Fruit fly (Drosophila melanogaster): ENCODE data around the gene CG1806.

Gene CG1806

dm6 chrX:12006678-12007441 is at the start of gene CG1806:
TSS of gene CG1806 (plus strand) at chrX:12007176.
- TF ChIP-seq nau (GFP tag; optimal IDR thresholded peaks at IDR 0.05) (peak; percentile 0), CG9727 (GFP tag; optimal IDR thresholded peaks at IDR 0.05) (no peak), pros (GFP tag; optimal IDR thresholded peaks at IDR 0.05) (no peak), sna (GFP tag; IDR thresholded peaks at IDR 0.05; ENCODE audit: partially characterized antibody) (0 out of 2 replicates have a peak, but pooled peaks have one; percentile 33), tup (GFP tag; optimal IDR thresholded peaks at IDR 0.05) (no peak), Blimp-1 (GFP tag; optimal IDR thresholded peaks at IDR 0.05) (no peak), CG32532 (GFP tag; IDR thresholded peaks at IDR 0.05) (peak; percentile 65; the same call in 1 of the 2 replicates), gce (GFP tag; IDR thresholded peaks at IDR 0.05) (peak; percentile 28; the same call in 1 of the 3 replicates), CG18262 (tag; optimal IDR thresholded peaks at IDR 0.05) (no peak), Dll (GFP tag; IDR thresholded peaks at IDR 0.05; ENCODE audit: partially characterized antibody) (0 out of 4 replicates have a peak, but pooled peaks have one; percentile 51), CG15601 (tag; optimal IDR thresholded peaks at IDR 0.05) (no peak), ftz-f1 (GFP tag; optimal IDR thresholded peaks at IDR 0.05) (peak; percentile 19), corto (GFP tag; optimal IDR thresholded peaks at IDR 0.05) (peak; percentile 36), row (GFP tag; IDR thresholded peaks at IDR 0.05) (no peak), Trl (optimal IDR thresholded peaks at IDR 0.05) (peak; percentile 94 to 97), Trl (GFP tag; optimal IDR thresholded peaks at IDR 0.05) (peak; percentile 54), mld (GFP tag; IDR thresholded peaks at IDR 0.05; ENCODE audit: partially characterized antibody) (no peak), lmd (GFP tag; IDR thresholded peaks at IDR 0.05) (no peak), CG11085 (GFP tag; IDR thresholded peaks at IDR 0.05) (no peak), trem (tag; optimal IDR thresholded peaks at IDR 0.05) (no peak), Ets97D (GFP tag; optimal IDR thresholded peaks at IDR 0.05) (no peak), otp (GFP tag; IDR thresholded peaks at IDR 0.05) (peak; percentile 22; the same call in 1 of the 3 replicates), so (GFP tag; IDR thresholded peaks at IDR 0.05) (peak; percentile 56; the same call in 1 of the 3 replicates), CG14667 (GFP tag; IDR thresholded peaks at IDR 0.05) (no peak), HHEX (GFP tag; optimal IDR thresholded peaks at IDR 0.05) (no peak), Mes4 (GFP tag; optimal IDR thresholded peaks at IDR 0.05) (no peak), CG2678 (tag; optimal IDR thresholded peaks at IDR 0.05) (peak; percentile 6), CG12769 (tag; optimal IDR thresholded peaks at IDR 0.05) (peak; percentile 88), Dp (GFP tag; optimal IDR thresholded peaks at IDR 0.05) (no peak), Lhr (GFP tag; optimal IDR thresholded peaks at IDR 0.05) (no peak), Jarid2 (GFP tag; optimal IDR thresholded peaks at IDR 0.05) (peak; percentile 85), CG12744 (GFP tag; optimal IDR thresholded peaks at IDR 0.05) (no peak), CG17568 (GFP tag; optimal IDR thresholded peaks at IDR 0.05) (no peak), NK7.1 (GFP tag; optimal IDR thresholded peaks at IDR 0.05) (no peak), cg (GFP tag; optimal IDR thresholded peaks at IDR 0.05) (peak; percentile 82), CG17912 (GFP tag; optimal IDR thresholded peaks at IDR 0.05) (no peak), sc (optimal IDR thresholded peaks at IDR 0.05) (no peak), sc (GFP tag; optimal IDR thresholded peaks at IDR 0.05) (no peak), chm (GFP tag; IDR thresholded peaks at IDR 0.05) (peak; percentile 18; the same call in 1 of the 2 replicates), cato (GFP tag; optimal IDR thresholded peaks at IDR 0.05; ENCODE audit: borderline replicate concordance) (no peak), CG3407 (GFP tag; optimal IDR thresholded peaks at IDR 0.05) (no peak), Rfx (GFP tag; IDR thresholded peaks at IDR 0.05) (peak; percentile 24; the same call in 1 of the 2 replicates), dmrt99B (tag; optimal IDR thresholded peaks at IDR 0.05) (no peak), Ssrp (tag; optimal IDR thresholded peaks at IDR 0.05) (no peak), CG13287 (GFP tag; IDR thresholded peaks at IDR 0.05; ENCODE audit: partially characterized antibody) (peak; percentile 27), CG7987 (GFP tag; optimal IDR thresholded peaks at IDR 0.05) (no peak), CG6854 (GFP tag; optimal IDR thresholded peaks at IDR 0.05) (peak; percentile 10), eve (GFP tag; optimal IDR thresholded peaks at IDR 0.05) (peak in 1 of 2 experiments; percentile 38)
